Worm (Caenorhabditis elegans) whole organism, midembryonic: ENCODE results near the gene mam-4.

Experiments used
- cog-1 ChIP-seq: sonication (generic microtip); optimal IDR thresholded peaks from 2 replicates; lab custom pipeline; 2016; ENCODE audit warnings: missing genetic modification characterization, missing compliant biosample characterization
- flt-1 ChIP-seq: fragments of 200-800 bp; sonication (Bioruptor generic); IDR thresholded peaks from 2 replicates; pipeline ENCODE4 v1.3.6; 2022; ENCODE audit warnings: missing genetic modification characterization, missing compliant biosample characterization
- klf-2 ChIP-seq: fragments of 200-800 bp; sonication (Bioruptor generic); conservative IDR thresholded peaks from 2 replicates; pipeline ENCODE4 v1.3.6; 2022; ENCODE audit warnings: missing genetic modification reagents, missing genetic modification characterization, missing compliant biosample characterization
- med-1 ChIP-seq: sonication (generic microtip); optimal IDR thresholded peaks from 2 replicates; lab custom pipeline; 2017; ENCODE audit warnings: missing genetic modification characterization, mild to moderate bottlenecking, missing compliant biosample characterization, antibody characterized with exemption, missing genetic modification reagents; ENCODE audit not compliant: insufficient read depth
- ref-1 ChIP-seq: fragments of 200-800 bp; sonication (Bioruptor generic); conservative IDR thresholded peaks from 2 replicates; pipeline ENCODE4 v1.3.6; 2022; ENCODE audit warnings: missing genetic modification reagents, missing genetic modification characterization, missing compliant biosample characterization
- tab-1 ChIP-seq: fragments of 200-800 bp; sonication (Bioruptor generic); IDR thresholded peaks from 2 replicates; pipeline ENCODE4 v1.3.6; 2022; ENCODE audit warnings: missing genetic modification characterization, missing compliant biosample characterization
- ztf-23 ChIP-seq: fragments of 200-800 bp; sonication (Bioruptor generic); IDR thresholded peaks from 2 replicates; pipeline ENCODE4 v1.3.6; 2022; ENCODE audit warnings: missing genetic modification reagents, missing genetic modification characterization, missing compliant biosample characterization
- ztf-29 ChIP-seq: fragments of 200-800 bp; sonication (Bioruptor generic); IDR thresholded peaks from 2 replicates; pipeline ENCODE4 v1.3.6; 2022; ENCODE audit warnings: missing genetic modification reagents, missing genetic modification characterization, missing compliant biosample characterization

DNA sequence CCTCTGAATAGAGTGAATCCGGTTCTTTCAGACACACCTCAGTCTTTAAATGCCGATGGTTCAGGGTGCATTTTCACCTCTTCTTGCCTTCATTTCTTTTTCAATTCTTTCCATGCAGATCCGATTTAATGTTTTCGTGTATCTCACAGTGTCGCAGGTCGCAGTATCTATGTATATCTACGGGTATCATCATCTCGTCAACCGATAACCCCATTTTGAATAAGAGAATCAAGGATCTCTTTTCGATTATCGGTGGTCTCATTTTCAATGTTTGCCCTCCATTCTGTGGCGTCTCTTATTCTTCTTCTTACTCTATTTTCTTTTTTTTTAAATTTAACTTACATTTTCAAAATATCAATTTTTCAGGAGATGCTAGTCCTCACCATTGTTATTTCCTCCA, 27.0 kb upstream of the mam-4 start, which contains the start of gene T19B10.2:
- no peak for TF ChIP-seq med-1
- TF ChIP-seq tab-1 (GFP tag; lab: Robert Waterston, UW) = no peak
- TF ChIP-seq ref-1 (GFP tag; lab: Robert Waterston, UW) = no peak
- no peak for TF ChIP-seq ztf-23 (GFP tag; lab: Robert Waterston, UW)
- no peak for TF ChIP-seq flt-1 (GFP tag; lab: Robert Waterston, UW)
- TF ChIP-seq cog-1 = no peak
- no peak for TF ChIP-seq klf-2 (GFP tag; lab: Robert Waterston, UW)
- TF ChIP-seq ztf-29 (GFP tag; lab: Robert Waterston, UW) = no peak
